Worm (Caenorhabditis elegans) whole organism, L1 larva: ENCODE measurements around the gene egl-23.
A peak's percentile ranks its signal among the peaks of the same experiment; 100 is the strongest.

Experiments used
- C04F5.9 ChIP-seq: sonication (generic microtip); optimal IDR thresholded peaks from 2 replicates; lab custom pipeline; 2016; ENCODE audit warnings: missing genetic modification characterization, missing compliant biosample characterization
- C34B4.2 ChIP-seq: sonication (generic microtip); optimal IDR thresholded peaks from 2 replicates; lab custom pipeline; 2017; ENCODE audit warnings: mild to moderate bottlenecking, missing genetic modification characterization, missing compliant biosample characterization
- alr-1 ChIP-seq: fragments of 200-800 bp; sonication (Bioruptor generic); optimal IDR thresholded peaks from 2 replicates; lab custom pipeline; 2018; ENCODE audit warnings: borderline replicate concordance, mild to moderate bottlenecking, missing genetic modification characterization, missing compliant biosample characterization
- ama-1 ChIP-seq: fragments of 150-350 bp; optimal IDR thresholded peaks from 2 replicates; lab custom pipeline; 2014
- ceh-82 ChIP-seq, 3 experiments: fragments of 150-350 bp in 1 of 3; sonication (generic microtip) in 2 of 3; optimal IDR thresholded peaks; 2 replicates each; lab custom pipeline; 2014 to 2017; ENCODE audit warnings: missing biosample characterization in 3 of 3, missing genetic modification characterization in 3 of 3
- dpl-1 ChIP-seq, 3 experiments: fragments of 150-350 bp in 2 of 3; sonication (generic microtip) in 1 of 3; optimal IDR thresholded peaks; 2 replicates each; lab custom pipeline; 2014 to 2017; ENCODE audit warnings: missing biosample characterization in 3 of 3, missing genetic modification characterization in 3 of 3, missing genetic modification reagents in 3 of 3
- dsc-1 ChIP-seq: sonication (generic microtip); optimal IDR thresholded peaks from 2 replicates; lab custom pipeline; 2016; ENCODE audit warnings: mild to moderate bottlenecking, missing genetic modification characterization, missing compliant biosample characterization
- egl-27 ChIP-seq, 2 experiments: fragments of 150-350 bp in 1 of 2; sonication (generic microtip); optimal IDR thresholded peaks; 3 replicates each; lab custom pipeline; 2017 to 2018; ENCODE audit warnings: missing biosample characterization in 2 of 2, missing genetic modification characterization in 2 of 2, missing genetic modification reagents in 2 of 2
- elt-2 ChIP-seq: sonication (generic microtip); optimal IDR thresholded peaks from 2 replicates; lab custom pipeline; 2016; ENCODE audit warnings: missing genetic modification characterization, mild to moderate bottlenecking, inconsistent platforms, missing compliant biosample characterization, missing genetic modification reagents
- fkh-4 ChIP-seq: sonication (generic microtip); optimal IDR thresholded peaks from 2 replicates; lab custom pipeline; 2016; ENCODE audit warnings: missing compliant biosample characterization, missing genetic modification characterization, borderline replicate concordance
- fkh-8 ChIP-seq: sonication (generic microtip); optimal IDR thresholded peaks from 2 replicates; lab custom pipeline; 2016; ENCODE audit warnings: mild to moderate bottlenecking, missing genetic modification characterization, missing compliant biosample characterization
- fos-1 ChIP-seq: fragments of 150-350 bp; optimal IDR thresholded peaks from 2 replicates; lab custom pipeline; 2014; ENCODE audit warnings: missing biosample characterization, missing genetic modification characterization
- irx-1 ChIP-seq: sonication (generic microtip); optimal IDR thresholded peaks from 2 replicates; lab custom pipeline; 2016; ENCODE audit warnings: missing genetic modification characterization, missing compliant biosample characterization
- lin-13 ChIP-seq: fragments of 150-350 bp; optimal IDR thresholded peaks from 2 replicates; lab custom pipeline; 2014; ENCODE audit warnings: missing biosample characterization, missing genetic modification reagents, missing genetic modification characterization
- lin-14 ChIP-seq: fragments of 200-800 bp; sonication (Bioruptor generic); optimal IDR thresholded peaks from 2 replicates; lab custom pipeline; 2018; ENCODE audit warnings: mild to moderate bottlenecking, missing genetic modification characterization, moderate library complexity, missing compliant biosample characterization
- lin-35 ChIP-seq, 2 experiments: fragments of 150-350 bp; optimal IDR thresholded peaks; 2 replicates each; lab custom pipeline; 2014; ENCODE audit warnings: missing biosample characterization in 2 of 2, missing genetic modification characterization in 2 of 2, missing genetic modification reagents in 2 of 2
- lin-39 ChIP-seq: fragments of 150-350 bp; optimal IDR thresholded peaks from 2 replicates; lab custom pipeline; 2014; ENCODE audit warnings: missing biosample characterization, missing genetic modification reagents, missing genetic modification characterization
- lsy-2 ChIP-seq, 2 experiments: fragments of 150-350 bp; optimal IDR thresholded peaks; 2 replicates each; lab custom pipeline; 2014; ENCODE audit warnings: missing biosample characterization in 2 of 2, missing genetic modification characterization in 2 of 2
- mab-9 ChIP-seq: fragments of 200-800 bp; sonication (Bioruptor generic); IDR thresholded peaks from 2 replicates; pipeline ENCODE4 v1.3.6; 2022; ENCODE audit warnings: missing genetic modification reagents, missing genetic modification characterization, missing compliant biosample characterization
- mdl-1 ChIP-seq, 2 experiments: fragments of 150-350 bp; optimal IDR thresholded peaks; 2 replicates each; lab custom pipeline; 2014 to 2017; ENCODE audit warnings: missing biosample characterization in 2 of 2, missing genetic modification characterization in 2 of 2, inconsistent platforms in 1 of 2
- mep-1 ChIP-seq: fragments of 150-350 bp; optimal IDR thresholded peaks from 2 replicates; lab custom pipeline; 2014; ENCODE audit warnings: missing biosample characterization, missing genetic modification characterization
- nhr-12 ChIP-seq: sonication (generic microtip); optimal IDR thresholded peaks from 2 replicates; lab custom pipeline; 2017; ENCODE audit warnings: missing biosample characterization, missing genetic modification characterization
- nhr-28 ChIP-seq: fragments of 150-350 bp; optimal IDR thresholded peaks from 2 replicates; lab custom pipeline; 2014; ENCODE audit warnings: missing biosample characterization, missing genetic modification characterization
- nhr-47 ChIP-seq: sonication (generic microtip); optimal IDR thresholded peaks from 2 replicates; lab custom pipeline; 2016; ENCODE audit warnings: mild to moderate bottlenecking, missing genetic modification characterization, moderate library complexity, missing compliant biosample characterization
- nhr-77 ChIP-seq: fragments of 150-350 bp; optimal IDR thresholded peaks from 2 replicates; lab custom pipeline; 2014; ENCODE audit warnings: missing biosample characterization, missing genetic modification characterization
- nhr-85 ChIP-seq: sonication (generic microtip); peaks from one replicate; lab custom pipeline; 2016; ENCODE audit warnings: missing genetic modification characterization, inconsistent platforms, missing compliant biosample characterization
- rnt-1 ChIP-seq: sonication (generic microtip); optimal IDR thresholded peaks from 2 replicates; lab custom pipeline; 2016; ENCODE audit warnings: mild to moderate bottlenecking, missing genetic modification characterization, moderate library complexity, missing compliant biosample characterization
- snpc-4 ChIP-seq: fragments of 150-350 bp; optimal IDR thresholded peaks from 2 replicates; lab custom pipeline; 2014; ENCODE audit warnings: missing biosample characterization, missing genetic modification characterization
- tlp-1 ChIP-seq: fragments of 150-350 bp; optimal IDR thresholded peaks from 2 replicates; lab custom pipeline; 2014; ENCODE audit warnings: missing biosample characterization, missing genetic modification characterization
- unc-98 ChIP-seq: fragments of 200-800 bp; sonication (Bioruptor generic); IDR thresholded peaks from 2 replicates; pipeline ENCODE4 v1.3.6; 2022; ENCODE audit warnings: missing genetic modification characterization, missing compliant biosample characterization
- vab-15 ChIP-seq: sonication (generic microtip); optimal IDR thresholded peaks from 2 replicates; lab custom pipeline; 2017; ENCODE audit warnings: missing genotype, mild to moderate bottlenecking, missing genetic modification characterization, missing compliant biosample characterization
- zag-1 ChIP-seq: fragments of 150-350 bp; optimal IDR thresholded peaks from 2 replicates; lab custom pipeline; 2014; ENCODE audit warnings: missing biosample characterization, missing genetic modification characterization

egl-23 gene

ce11 chrIV:13988781-13989180, at the start of gene egl-23:
TSS of gene egl-23 (plus strand) at chrIV:13989081.
- TF ChIP-seq dsc-1 (tag; lab: Kevin White, UChicago) (peak; percentile 79), fkh-4 (peak; percentile 20), fkh-8 (tag; lab: Kevin White, UChicago) (peak; percentile 0), snpc-4 (tag; lab: Kevin White, UChicago) (no peak)

- TF ChIP-seq elt-2 (tag; lab: Kevin White, UChicago), result peak; percentile 51
- no peak for TF ChIP-seq mep-1 (tag; lab: Kevin White, UChicago)
- TF ChIP-seq nhr-85, result no peak
- TF ChIP-seq mab-9 (GFP tag; lab: Robert Waterston, UW), result no peak
- TF ChIP-seq irx-1 (tag; lab: Kevin White, UChicago), result no peak
- TF ChIP-seq, all 84 proteins: peak for 1
These were observed 48.0 kb upstream of the egl-23 start for ce11 chrIV:13940847-13941246.

ce11 chrIV:13941640-13942039, 47.2 kb upstream of the egl-23 start:
- TF ChIP-seq nhr-77 (tag; lab: Kevin White, UChicago), result no peak
- no peak for TF ChIP-seq tlp-1 (tag; lab: Kevin White, UChicago)
- TF ChIP-seq dpl-1 (GFP tag; optimal IDR thresholded peaks at IDR 0.05; lab: Kevin White, UChicago), result no peak
- no peak for TF ChIP-seq C34B4.2 (tag; lab: Kevin White, UChicago)
- no peak for TF ChIP-seq lin-13 (GFP tag; lab: Kevin White, UChicago)

ce11 chrIV:13945188-13945587, 43.7 kb upstream of the egl-23 start:
- no peak for TF ChIP-seq lin-14
- no peak for TF ChIP-seq nhr-12 (tag; lab: Kevin White, UChicago)
- TF ChIP-seq dpl-1 (GFP tag; optimal IDR thresholded peaks at IDR 0.05; lab: Kevin White, UChicago), result no peak
- no peak for TF ChIP-seq nhr-28 (tag; lab: Kevin White, UChicago)
- TF ChIP-seq egl-27 (tag; optimal IDR thresholded peaks at IDR 0.05; lab: Kevin White, UChicago), result no peak
- no peak for TF ChIP-seq lsy-2 (tag; optimal IDR thresholded peaks at IDR 0.05; lab: Kevin White, UChicago)
- TF ChIP-seq rnt-1, result no peak
- no peak for TF ChIP-seq lin-39 (tag; lab: Kevin White, UChicago)
- no peak for TF ChIP-seq ceh-82 (tag; optimal IDR thresholded peaks at IDR 0.05; lab: Kevin White, UChicago)
- TF ChIP-seq lin-35 (GFP tag; optimal IDR thresholded peaks at IDR 0.05; lab: Kevin White, UChicago), result no peak
- TF ChIP-seq lin-13 (GFP tag; lab: Kevin White, UChicago), result no peak
- TF ChIP-seq mdl-1 (tag; optimal IDR thresholded peaks at IDR 0.05; lab: Kevin White, UChicago), result no peak
- no peak for TF ChIP-seq elt-2 (tag; lab: Kevin White, UChicago)

ce11 chrIV:13953974-13954373, 34.9 kb upstream of the egl-23 start:
- no peak for TF ChIP-seq rnt-1
- no peak for TF ChIP-seq vab-15 (tag; lab: Kevin White, UChicago)
- TF ChIP-seq ama-1 (lab: Kevin White, UChicago), result no peak
- no peak for TF ChIP-seq mab-9 (GFP tag; lab: Robert Waterston, UW)
- TF ChIP-seq dsc-1 (tag; lab: Kevin White, UChicago), result no peak
- no peak for TF ChIP-seq nhr-47
- no peak for TF ChIP-seq unc-98 (GFP tag; lab: Robert Waterston, UW)
- no peak for TF ChIP-seq C04F5.9 (tag; lab: Kevin White, UChicago)
- no peak for TF ChIP-seq alr-1 (tag; lab: Kevin White, UChicago)
- TF ChIP-seq nhr-77 (tag; lab: Kevin White, UChicago), result no peak
- no peak for TF ChIP-seq zag-1

ce11 chrIV:13954578-13954977, 34.3 kb upstream of the egl-23 start:
- TF ChIP-seq ama-1 (lab: Kevin White, UChicago) (no peak), lin-35 (GFP tag; optimal IDR thresholded peaks at IDR 0.05; lab: Kevin White, UChicago) (no peak), fos-1 (tag; lab: Kevin White, UChicago) (no peak)
